Worm (Caenorhabditis elegans) whole organism, late embryonic: ENCODE data around the gene C40A11.8.

ENCODE experiments used
- ceh-31 ChIP-seq: sonication (generic microtip); optimal IDR thresholded peaks from 2 replicates; lab custom pipeline; 2016; ENCODE audit warnings: missing genetic modification characterization, missing compliant biosample characterization
- dve-1 ChIP-seq: sonication (generic microtip); optimal IDR thresholded peaks from 2 replicates; lab custom pipeline; 2017; ENCODE audit warnings: antibody characterized with exemption, mild to moderate bottlenecking, missing genetic modification characterization, missing compliant biosample characterization
- npax-4 ChIP-seq: sonication (generic microtip); optimal IDR thresholded peaks from 2 replicates; lab custom pipeline; 2016; ENCODE audit warnings: missing genetic modification characterization, missing compliant biosample characterization
- pat-9 ChIP-seq: fragments of 200-800 bp; sonication (Bioruptor generic); optimal IDR thresholded peaks from 2 replicates; lab custom pipeline; 2018; ENCODE audit warnings: mild to moderate bottlenecking, missing genetic modification characterization, moderate library complexity, missing compliant biosample characterization
- pqm-1 ChIP-seq: sonication (generic microtip); optimal IDR thresholded peaks from 2 replicates; lab custom pipeline; 2016; ENCODE audit warnings: missing genetic modification characterization, missing compliant biosample characterization

- TF ChIP-seq pqm-1 (tag; lab: Kevin White, UChicago) (no peak), ceh-31 (tag; lab: Kevin White, UChicago) (no peak), pat-9 (no peak), npax-4 (tag; lab: Kevin White, UChicago) (no peak), dve-1 (tag; lab: Kevin White, UChicago) (no peak)
Observed at ce11 chrII:2170085-2170484, 19.4 kb upstream of the C40A11.8 start, which contains the start of gene C33C12.12.
